Worm (Caenorhabditis elegans) whole organism, midembryonic: ENCODE data around the gene mnr-1.

Source experiments
- T22C8.4 ChIP-seq: fragments of 200-800 bp; sonication (Bioruptor generic); IDR thresholded peaks from 2 replicates; pipeline ENCODE4 v1.3.6; 2022; ENCODE audit warnings: missing genetic modification characterization, missing compliant biosample characterization
- cog-1 ChIP-seq: sonication (generic microtip); optimal IDR thresholded peaks from 2 replicates; lab custom pipeline; 2016; ENCODE audit warnings: missing genetic modification characterization, missing compliant biosample characterization
- flt-1 ChIP-seq: fragments of 200-800 bp; sonication (Bioruptor generic); IDR thresholded peaks from 2 replicates; pipeline ENCODE4 v1.3.6; 2022; ENCODE audit warnings: missing genetic modification characterization, missing compliant biosample characterization
- klf-2 ChIP-seq: fragments of 200-800 bp; sonication (Bioruptor generic); conservative IDR thresholded peaks from 2 replicates; pipeline ENCODE4 v1.3.6; 2022; ENCODE audit warnings: missing genetic modification reagents, missing genetic modification characterization, missing compliant biosample characterization
- med-1 ChIP-seq: sonication (generic microtip); optimal IDR thresholded peaks from 2 replicates; lab custom pipeline; 2017; ENCODE audit warnings: missing genetic modification characterization, mild to moderate bottlenecking, missing compliant biosample characterization, antibody characterized with exemption, missing genetic modification reagents; ENCODE audit not compliant: insufficient read depth
- ref-1 ChIP-seq: fragments of 200-800 bp; sonication (Bioruptor generic); conservative IDR thresholded peaks from 2 replicates; pipeline ENCODE4 v1.3.6; 2022; ENCODE audit warnings: missing genetic modification reagents, missing genetic modification characterization, missing compliant biosample characterization
- tab-1 ChIP-seq: fragments of 200-800 bp; sonication (Bioruptor generic); IDR thresholded peaks from 2 replicates; pipeline ENCODE4 v1.3.6; 2022; ENCODE audit warnings: missing genetic modification characterization, missing compliant biosample characterization
- ztf-23 ChIP-seq: fragments of 200-800 bp; sonication (Bioruptor generic); IDR thresholded peaks from 2 replicates; pipeline ENCODE4 v1.3.6; 2022; ENCODE audit warnings: missing genetic modification reagents, missing genetic modification characterization, missing compliant biosample characterization
- ztf-29 ChIP-seq: fragments of 200-800 bp; sonication (Bioruptor generic); IDR thresholded peaks from 2 replicates; pipeline ENCODE4 v1.3.6; 2022; ENCODE audit warnings: missing genetic modification reagents, missing genetic modification characterization, missing compliant biosample characterization

- no peak for TF ChIP-seq ztf-29 (GFP tag; lab: Robert Waterston, UW)
- TF ChIP-seq flt-1 (GFP tag; lab: Robert Waterston, UW), result no peak
- no peak for TF ChIP-seq med-1
- no peak for TF ChIP-seq ref-1 (GFP tag; lab: Robert Waterston, UW)
- no peak for TF ChIP-seq klf-2
- TF ChIP-seq cog-1, result no peak
- TF ChIP-seq tab-1, result no peak
- no peak for TF ChIP-seq ztf-23
- TF ChIP-seq T22C8.4 (GFP tag; lab: Robert Waterston, UW), result no peak
Measured at ce11 chrV:20623060-20623459, 31.4 kb upstream of the mnr-1 start, which contains the start of gene F46B3.8.
